Fruit fly (Drosophila melanogaster) whole organism, embryonic: ENCODE data around the gene CG31139.

ENCODE experiments used
- Atf-2 ChIP-seq: fragments of 200-800 bp; sonication (Bioruptor generic); optimal IDR thresholded peaks from 2 replicates; lab custom pipeline; 2016; ENCODE audit warnings: missing biosample characterization, missing genetic modification characterization
- CG10209 ChIP-seq: fragments of 200-800 bp; sonication (Bioruptor generic); optimal IDR thresholded peaks from 3 replicates; lab custom pipeline; 2017; ENCODE audit warnings: missing biosample characterization, mild to moderate bottlenecking, missing genetic modification characterization, missing genetic modification reagents
- CG10543 ChIP-seq: fragments of 200-800 bp; sonication (Bioruptor generic); optimal IDR thresholded peaks from 3 replicates; lab custom pipeline; 2017; ENCODE audit warnings: missing biosample characterization, mild to moderate bottlenecking, missing genetic modification characterization, moderate library complexity
- CG11456 ChIP-seq: fragments of 200-800 bp; sonication (Bioruptor generic); IDR thresholded peaks from 3 replicates; pipeline ENCODE4 v1.3.6; 2022; ENCODE audit warnings: missing biosample characterization, missing genetic modification characterization
- CG12236 ChIP-seq: fragments of 200-800 bp; sonication (Bioruptor generic); optimal IDR thresholded peaks from 2 replicates; lab custom pipeline; 2016; ENCODE audit warnings: missing biosample characterization, missing genetic modification characterization
- CG12391 ChIP-seq: fragments of 200-800 bp; sonication (Bioruptor generic); optimal IDR thresholded peaks from 3 replicates; lab custom pipeline; 2018; ENCODE audit warnings: missing biosample characterization, mild to moderate bottlenecking, missing genetic modification characterization, moderate library complexity
- CG13296 ChIP-seq: fragments of 200-800 bp; sonication (Bioruptor generic); optimal IDR thresholded peaks from 3 replicates; lab custom pipeline; 2018; ENCODE audit warnings: missing biosample characterization, mild to moderate bottlenecking, missing genetic modification characterization
- CG13424 ChIP-seq: fragments of 200-800 bp; sonication (Bioruptor generic); optimal IDR thresholded peaks from 2 replicates; lab custom pipeline; 2019; ENCODE audit warnings: missing biosample characterization, mild to moderate bottlenecking, missing genetic modification characterization, moderate library complexity
- CG16815 ChIP-seq: fragments of 200-800 bp; sonication (Bioruptor generic); optimal IDR thresholded peaks from 3 replicates; lab custom pipeline; 2017; ENCODE audit warnings: missing biosample characterization, mild to moderate bottlenecking, missing genetic modification characterization
- CG17612 ChIP-seq: fragments of 200-800 bp; sonication (Bioruptor generic); IDR thresholded peaks from 2 replicates; pipeline ENCODE4 v1.3.6; 2022; ENCODE audit warnings: missing biosample characterization, missing genetic modification characterization
- CG33213 ChIP-seq: fragments of 200-800 bp; sonication (Bioruptor generic); optimal IDR thresholded peaks from 3 replicates; lab custom pipeline; 2016; ENCODE audit warnings: missing biosample characterization, missing genetic modification characterization
- CG34224 ChIP-seq: fragments of 200-800 bp; sonication (Bioruptor generic); IDR thresholded peaks from 3 replicates; pipeline ENCODE4 v1.3.6; 2022; ENCODE audit warnings: missing biosample characterization, missing genetic modification characterization; ENCODE audit not compliant: partially characterized antibody
- CG43689 ChIP-seq: fragments of 200-800 bp; sonication (Bioruptor generic); IDR thresholded peaks from 2 replicates; pipeline ENCODE4 v1.3.6; 2022; ENCODE audit warnings: missing biosample characterization, missing genetic modification characterization
- CG7271 ChIP-seq: fragments of 200-800 bp; sonication (Bioruptor generic); optimal IDR thresholded peaks from 2 replicates; lab custom pipeline; 2018; ENCODE audit warnings: missing biosample characterization, mild to moderate bottlenecking, missing genetic modification characterization, moderate library complexity
- CG7556 ChIP-seq: fragments of 200-800 bp; sonication (Bioruptor generic); optimal IDR thresholded peaks from 2 replicates; lab custom pipeline; 2017; ENCODE audit warnings: missing biosample characterization, mild to moderate bottlenecking, missing genetic modification characterization
- CG8478 ChIP-seq: fragments of >200 bp; optimal IDR thresholded peaks from 2 replicates; lab custom pipeline; 2018
- CG9215 ChIP-seq: fragments of 200-800 bp; sonication (Bioruptor generic); IDR thresholded peaks from 2 replicates; pipeline ENCODE4 v1.3.6; 2022; ENCODE audit warnings: missing biosample characterization, missing genetic modification characterization
- CHES-1-like ChIP-seq: fragments of 200-800 bp; sonication (Bioruptor generic); optimal IDR thresholded peaks from 2 replicates; lab custom pipeline; 2016; ENCODE audit warnings: missing biosample characterization, missing genetic modification characterization
- Dip2 ChIP-seq: fragments of 200-800 bp; sonication (Bioruptor generic); IDR thresholded peaks from 2 replicates; pipeline ENCODE4 v1.3.6; 2022; ENCODE audit warnings: missing biosample characterization, missing genetic modification characterization
- Dll ChIP-seq: fragments of 200-800 bp; sonication (Bioruptor generic); IDR thresholded peaks from 4 replicates; pipeline ENCODE4 v1.3.6; 2022; ENCODE audit warnings: missing biosample characterization, missing genetic modification characterization; ENCODE audit not compliant: partially characterized antibody
- Drgx ChIP-seq: fragments of 200-800 bp; sonication (Bioruptor generic); IDR thresholded peaks from 2 replicates; pipeline ENCODE4 v1.3.6; 2022; ENCODE audit warnings: missing biosample characterization, missing genetic modification characterization
- ERR ChIP-seq: fragments of 200-800 bp; sonication (Bioruptor generic); optimal IDR thresholded peaks from 2 replicates; lab custom pipeline; 2016; ENCODE audit warnings: missing biosample characterization, missing genetic modification characterization
- Fer2 ChIP-seq: fragments of 200-800 bp; sonication (Bioruptor generic); optimal IDR thresholded peaks from 2 replicates; lab custom pipeline; 2018; ENCODE audit warnings: missing biosample characterization, mild to moderate bottlenecking, missing genetic modification characterization, moderate library complexity
- Fer3 ChIP-seq: fragments of 200-800 bp; sonication (Bioruptor generic); optimal IDR thresholded peaks from 2 replicates; lab custom pipeline; 2018; ENCODE audit warnings: missing biosample characterization, mild to moderate bottlenecking, missing genetic modification characterization, moderate library complexity
- Pdp1 ChIP-seq, 2 experiments: fragments of 200-800 bp; sonication (Bioruptor generic); optimal IDR thresholded peaks; 3 replicates each; lab custom pipeline; 2016; ENCODE audit warnings: missing biosample characterization in 2 of 2, missing genetic modification characterization in 2 of 2, mild to moderate bottlenecking in 1 of 2, moderate library complexity in 1 of 2
- TFAM ChIP-seq: fragments of 200-800 bp; sonication (Bioruptor generic); optimal IDR thresholded peaks from 2 replicates; lab custom pipeline; 2017; ENCODE audit warnings: missing biosample characterization, missing genetic modification characterization, inconsistent platforms
- Usf ChIP-seq: fragments of 200-800 bp; sonication (Bioruptor generic); optimal IDR thresholded peaks from 2 replicates; lab custom pipeline; 2017; ENCODE audit warnings: missing genotype, missing biosample characterization, missing genetic modification characterization
- Xbp1 ChIP-seq: fragments of 200-800 bp; sonication (Bioruptor generic); optimal IDR thresholded peaks from 3 replicates; lab custom pipeline; 2016; ENCODE audit warnings: missing biosample characterization, mild to moderate bottlenecking, missing genetic modification characterization
- ato ChIP-seq: fragments of 200-800 bp; sonication (Bioruptor generic); IDR thresholded peaks from 2 replicates; pipeline ENCODE4 v1.3.6; 2022; ENCODE audit warnings: missing biosample characterization, missing genetic modification characterization; ENCODE audit not compliant: partially characterized antibody
- cato ChIP-seq: fragments of 200-800 bp; sonication (Bioruptor generic); optimal IDR thresholded peaks from 2 replicates; lab custom pipeline; 2016; ENCODE audit warnings: missing biosample characterization, missing genetic modification characterization, borderline replicate concordance
- caup ChIP-seq: fragments of 200-800 bp; sonication (Bioruptor generic); optimal IDR thresholded peaks from 3 replicates; lab custom pipeline; 2017; ENCODE audit warnings: missing biosample characterization, mild to moderate bottlenecking, missing genetic modification characterization, moderate library complexity; ENCODE audit not compliant: severe bottlenecking
- chif ChIP-seq, 2 experiments: fragments of 200-800 bp; sonication (Bioruptor generic); optimal IDR thresholded peaks; 3 replicates each; lab custom pipeline; 2016; ENCODE audit warnings: missing biosample characterization in 2 of 2, missing genetic modification characterization in 2 of 2
- chn ChIP-seq: fragments of 200-800 bp; sonication (Bioruptor generic); optimal IDR thresholded peaks from 2 replicates; lab custom pipeline; 2016; ENCODE audit warnings: missing biosample characterization, missing genetic modification characterization
- crp ChIP-seq, 2 experiments: fragments of 200-800 bp; sonication (Bioruptor generic); optimal IDR thresholded peaks; 2 replicates in 1 of 2; 3 replicates in 1 of 2; lab custom pipeline; 2017; ENCODE audit warnings: missing biosample characterization in 2 of 2, missing genetic modification characterization in 2 of 2, mild to moderate bottlenecking in 1 of 2, moderate library complexity in 1 of 2
- danr ChIP-seq: fragments of 200-800 bp; sonication (Bioruptor generic); IDR thresholded peaks from 2 replicates; pipeline ENCODE4 v1.3.6; 2022; ENCODE audit warnings: missing biosample characterization, missing genetic modification characterization
- fd102C ChIP-seq: fragments of 200-800 bp; sonication (Bioruptor generic); optimal IDR thresholded peaks from 2 replicates; lab custom pipeline; 2018; ENCODE audit warnings: missing biosample characterization, mild to moderate bottlenecking, missing genetic modification characterization, moderate library complexity
- gsb-n ChIP-seq: fragments of 200-800 bp; sonication (Bioruptor generic); optimal IDR thresholded peaks from 3 replicates; lab custom pipeline; 2018; ENCODE audit warnings: missing biosample characterization, mild to moderate bottlenecking, missing genetic modification characterization
- hb ChIP-seq: fragments of 200-800 bp; sonication (Bioruptor generic); IDR thresholded peaks from 3 replicates; pipeline ENCODE4 v1.3.6; 2022; ENCODE audit warnings: missing biosample characterization, missing genetic modification characterization; ENCODE audit not compliant: partially characterized antibody
- nau ChIP-seq: fragments of 200-800 bp; sonication (Bioruptor generic); optimal IDR thresholded peaks from 3 replicates; lab custom pipeline; 2017; ENCODE audit warnings: missing biosample characterization, mild to moderate bottlenecking, missing genetic modification characterization, missing genetic modification reagents
- nerfin-1 ChIP-seq: fragments of 200-800 bp; sonication (Bioruptor generic); optimal IDR thresholded peaks from 3 replicates; lab custom pipeline; 2019; ENCODE audit warnings: missing biosample characterization, mild to moderate bottlenecking, missing genetic modification characterization, moderate library complexity
- peb ChIP-seq: fragments of 200-800 bp; sonication (Bioruptor generic); IDR thresholded peaks from 2 replicates; pipeline ENCODE4 v1.3.6; 2022; ENCODE audit warnings: missing biosample characterization, missing genetic modification characterization
- pros ChIP-seq: fragments of 200-800 bp; sonication (Bioruptor generic); optimal IDR thresholded peaks from 3 replicates; lab custom pipeline; 2019; ENCODE audit warnings: missing biosample characterization, mild to moderate bottlenecking, missing genetic modification characterization, moderate library complexity
- pum ChIP-seq: fragments of 200-800 bp; sonication (Bioruptor generic); optimal IDR thresholded peaks from 2 replicates; lab custom pipeline; 2016; ENCODE audit warnings: missing biosample characterization, missing genetic modification characterization
- row ChIP-seq: fragments of 200-800 bp; sonication (Bioruptor generic); IDR thresholded peaks from 3 replicates; pipeline ENCODE4 v1.3.6; 2022; ENCODE audit warnings: missing biosample characterization, missing genetic modification characterization
- salm ChIP-seq: fragments of 200-800 bp; sonication (Bioruptor generic); optimal IDR thresholded peaks from 2 replicates; lab custom pipeline; 2018; ENCODE audit warnings: missing biosample characterization, mild to moderate bottlenecking, missing genetic modification characterization
- slou ChIP-seq: fragments of 200-800 bp; sonication (Bioruptor generic); optimal IDR thresholded peaks from 3 replicates; lab custom pipeline; 2016; ENCODE audit warnings: missing biosample characterization, missing genetic modification characterization
- sqz ChIP-seq: fragments of 200-800 bp; sonication (Bioruptor generic); optimal IDR thresholded peaks from 3 replicates; lab custom pipeline; 2018; ENCODE audit warnings: missing biosample characterization, mild to moderate bottlenecking, missing genetic modification characterization
- ssp ChIP-seq: fragments of 200-800 bp; sonication (Bioruptor generic); IDR thresholded peaks from 2 replicates; pipeline ENCODE4 v1.3.6; 2022; ENCODE audit warnings: missing biosample characterization, missing genetic modification characterization
- stc ChIP-seq: fragments of 200-800 bp; sonication (Bioruptor generic); IDR thresholded peaks from 2 replicates; pipeline ENCODE4 v1.3.6; 2022; ENCODE audit warnings: missing biosample characterization, missing genetic modification characterization
- z ChIP-seq: fragments of 200-800 bp; sonication (Bioruptor generic); IDR thresholded peaks from 3 replicates; pipeline ENCODE4 v1.3.6; 2022; ENCODE audit warnings: missing biosample characterization, missing genetic modification characterization

Gene CG31139

dm6 chr3R:22750534-22750947 is 1.7 kb upstream of the CG31139 start, which contains the start of the genes rumi, CG7029 and Usp12-46 (continued):
- TF ChIP-seq salm (peak; percentile 69), nau (GFP tag; lab: Kevin White, UChicago) (no peak), CG12236 (GFP tag; lab: Kevin White, UChicago) (peak; percentile 77), CG34224 (GFP tag; lab: Robert Waterston, UW) (peak; percentile 81), CG10543 (GFP tag; lab: Kevin White, UChicago) (peak; percentile 77), stc (GFP tag; lab: Robert Waterston, UW) (peak; percentile 78), ERR (GFP tag; lab: Kevin White, UChicago) (peak; percentile 83), hb (GFP tag; lab: Robert Waterston, UW) (peak; percentile 64; the same call in 1 of the 3 replicates), pum (GFP tag; lab: Kevin White, UChicago) (peak; percentile 89), CHES-1-like (GFP tag; lab: Kevin White, UChicago) (peak; percentile 97), danr (peak; percentile 53; the same call in 1 of the 2 replicates), CG11456 (GFP tag; lab: Robert Waterston, UW) (peak; percentile 86), peb (GFP tag; lab: Robert Waterston, UW) (peak; percentile 45; the same call in 1 of the 2 replicates), slou (peak; percentile 69), ato (peak; percentile 67), Pdp1 (GFP tag; optimal IDR thresholded peaks at IDR 0.05; lab: Kevin White, UChicago) (peak; percentile 82 to 92), TFAM (peak; percentile 49), Usf (peak; percentile 70), CG7556 (GFP tag; lab: Kevin White, UChicago) (peak; percentile 75), row (GFP tag; lab: Robert Waterston, UW) (peak; percentile 97), CG33213 (GFP tag; lab: Kevin White, UChicago) (peak; percentile 90), z (GFP tag; lab: Robert Waterston, UW) (no peak), Dip2 (GFP tag; lab: Robert Waterston, UW) (no peak), CG10209 (GFP tag; lab: Kevin White, UChicago) (peak; percentile 84), ssp (GFP tag; lab: Robert Waterston, UW) (peak; percentile 75), pros (peak; percentile 82), Fer2 (tag; lab: Kevin White, UChicago) (peak; percentile 66), Dll (GFP tag; lab: Robert Waterston, UW) (peak; percentile 89), CG43689 (peak; percentile 52; the same call in 1 of the 2 replicates), CG17612 (GFP tag; lab: Robert Waterston, UW) (peak; percentile 62; the same call in 1 of the 2 replicates), CG13296 (GFP tag; lab: Kevin White, UChicago) (peak; percentile 73), Fer3 (tag; lab: Kevin White, UChicago) (peak; percentile 84), sqz (GFP tag; lab: Kevin White, UChicago) (peak; percentile 57), Xbp1 (GFP tag; lab: Kevin White, UChicago) (peak; percentile 92), crp (GFP tag; optimal IDR thresholded peaks at IDR 0.05; lab: Kevin White, UChicago) (peak in 1 of 2 experiments; percentile 60), CG8478 (lab: Kevin White, UChicago) (no peak), CG9215 (GFP tag; lab: Robert Waterston, UW) (peak; percentile 77), CG12391 (tag; lab: Kevin White, UChicago) (peak; percentile 92), cato (GFP tag; lab: Kevin White, UChicago) (peak; percentile 69), CG7271 (tag; lab: Kevin White, UChicago) (peak; percentile 58), CG13424 (tag; lab: Kevin White, UChicago) (peak; percentile 90), caup (peak; percentile 73), Atf-2 (GFP tag; lab: Kevin White, UChicago) (peak; percentile 87), fd102C (GFP tag; lab: Kevin White, UChicago) (peak; percentile 76), chn (GFP tag; lab: Kevin White, UChicago) (peak; percentile 90), nerfin-1 (tag; lab: Kevin White, UChicago) (peak; percentile 78), gsb-n (tag; lab: Kevin White, UChicago) (no peak), CG16815 (peak; percentile 79), chif (GFP tag; optimal IDR thresholded peaks at IDR 0.05; lab: Kevin White, UChicago) (peak; percentile 87 to 93), Drgx (peak; percentile 75)
